Worm (Caenorhabditis elegans): ENCODE results near the gene droe-8.

DNA sequence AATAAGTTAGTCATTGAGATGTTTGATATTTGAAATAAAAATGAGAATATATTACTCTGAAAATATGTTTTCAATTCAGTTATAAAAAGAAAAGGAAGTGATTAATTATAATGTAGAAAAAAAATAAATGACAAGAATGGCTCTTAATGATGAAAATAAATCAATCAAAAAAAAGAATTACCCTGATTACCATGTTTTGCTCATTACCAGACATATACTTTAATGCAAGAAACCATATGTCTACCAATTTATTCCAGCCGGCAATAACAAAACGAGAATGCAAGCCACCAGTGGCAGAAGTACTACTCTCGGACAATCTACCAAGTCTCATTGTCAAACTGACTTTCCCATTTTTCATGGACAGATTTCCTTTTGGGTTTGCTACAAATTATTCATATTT is 42.5 kb upstream of the droe-8 start:
- TF ChIP-seq T22C8.4 (GFP tag; IDR thresholded peaks at IDR 0.05), result no peak
- no peak for TF ChIP-seq klf-2 (GFP tag; conservative IDR thresholded peaks at IDR 0.05)
- TF ChIP-seq ref-1 (GFP tag; conservative IDR thresholded peaks at IDR 0.05), result no peak
